Worm (Caenorhabditis elegans): ENCODE measurements around the gene acp-5.

Gene acp-5

DNA sequence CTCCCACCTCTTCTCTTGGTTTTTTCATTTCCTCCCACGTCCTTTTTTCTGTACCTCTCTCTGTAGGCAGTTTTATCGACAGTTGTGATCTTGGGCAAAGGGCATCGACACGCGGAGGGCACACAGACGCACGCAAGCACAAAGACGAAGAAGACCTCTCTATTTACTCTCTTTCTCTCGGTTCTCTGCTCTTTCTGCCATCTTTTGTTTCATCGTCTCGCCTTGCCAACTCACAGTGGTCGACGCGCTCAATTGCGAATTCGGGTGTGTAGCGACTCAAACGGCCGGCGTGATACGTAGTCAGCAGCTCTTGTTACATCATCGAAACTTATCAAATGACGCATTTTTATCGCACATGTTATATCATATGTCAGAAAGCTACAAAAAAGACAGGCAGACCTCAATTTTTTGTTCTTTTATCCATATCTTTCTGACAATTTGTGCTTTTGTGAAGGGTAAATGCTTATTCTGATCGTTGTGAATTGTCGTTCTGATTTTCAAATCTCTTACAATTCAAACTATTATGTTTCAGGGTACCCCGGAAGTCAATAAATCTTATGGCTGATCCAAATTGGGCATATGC, 11.9 kb downstream of the acp-5 start, which contains the start of gene puf-9:
TSS of gene puf-9 (plus strand) at position 533 of the 583 bp plus-strand sequence.
- peak; percentile 56 for TF ChIP-seq unc-62 (GFP tag; optimal IDR thresholded peaks at IDR 0.05)

DNA sequence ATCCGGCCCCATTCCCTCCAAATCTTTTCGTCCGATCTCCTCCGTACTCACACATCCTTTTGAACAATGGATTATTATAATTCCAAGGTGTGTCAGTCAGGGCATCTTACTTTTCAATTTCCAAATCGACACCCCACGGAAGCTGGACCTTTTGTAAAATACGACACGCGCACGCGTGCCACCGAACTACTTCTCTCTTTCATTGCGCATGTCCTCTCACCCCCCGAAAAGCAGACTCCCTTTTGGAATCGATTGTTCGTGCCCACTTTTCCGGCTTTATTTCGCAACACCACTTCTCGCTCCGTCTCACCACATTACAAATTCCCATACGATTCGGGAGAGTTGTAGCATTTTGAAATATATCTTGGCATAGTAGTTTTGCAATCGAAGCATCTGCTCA, 18.0 kb downstream of the acp-5 start:
- no peak for TF ChIP-seq unc-62 (GFP tag; optimal IDR thresholded peaks at IDR 0.05)

DNA sequence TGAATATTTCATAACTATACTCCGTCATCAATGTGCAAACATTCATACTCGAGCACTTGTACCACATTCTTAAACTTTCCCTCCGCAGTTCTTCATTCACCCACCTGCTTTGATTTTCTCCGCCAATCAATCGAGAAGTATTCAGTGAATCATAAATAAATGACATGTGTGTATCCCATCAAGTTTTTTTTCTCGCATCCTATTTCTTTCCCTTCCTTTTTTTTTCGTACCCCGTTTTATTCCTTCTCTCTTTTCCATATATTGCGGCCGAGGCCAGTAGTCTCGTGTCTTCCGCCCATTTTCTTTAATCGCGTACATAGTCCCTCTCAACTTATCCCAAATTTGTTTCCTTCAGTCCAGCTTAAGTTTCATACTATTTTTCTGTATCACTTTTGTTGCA, 19.5 kb downstream of the acp-5 start, which contains the start of gene atat-2:
TSS of gene atat-2 (plus strand) at position 398 of the 400 bp plus-strand sequence.
- no peak for TF ChIP-seq unc-62 (GFP tag; optimal IDR thresholded peaks at IDR 0.05)

DNA sequence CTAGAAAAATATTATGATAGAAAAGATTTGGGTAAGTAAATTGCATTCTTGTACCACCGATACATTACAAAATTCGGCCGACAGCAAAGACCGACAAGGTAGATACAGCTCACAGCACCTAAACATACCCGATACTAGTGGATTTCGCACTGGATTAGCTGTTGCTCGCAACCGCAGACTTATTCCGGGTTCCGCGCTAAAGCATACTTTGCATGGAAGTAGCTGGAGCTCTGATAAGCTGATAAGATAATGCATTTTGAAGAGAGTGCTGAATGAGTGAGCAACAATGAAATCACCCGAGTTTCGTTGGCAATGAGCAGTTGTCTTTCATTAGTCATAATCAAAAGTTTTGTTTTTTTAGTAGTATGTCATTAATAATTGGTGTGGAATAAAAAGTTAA, 21.2 kb downstream of the acp-5 start:
- TF ChIP-seq unc-62 (GFP tag; optimal IDR thresholded peaks at IDR 0.05): no peak

DNA sequence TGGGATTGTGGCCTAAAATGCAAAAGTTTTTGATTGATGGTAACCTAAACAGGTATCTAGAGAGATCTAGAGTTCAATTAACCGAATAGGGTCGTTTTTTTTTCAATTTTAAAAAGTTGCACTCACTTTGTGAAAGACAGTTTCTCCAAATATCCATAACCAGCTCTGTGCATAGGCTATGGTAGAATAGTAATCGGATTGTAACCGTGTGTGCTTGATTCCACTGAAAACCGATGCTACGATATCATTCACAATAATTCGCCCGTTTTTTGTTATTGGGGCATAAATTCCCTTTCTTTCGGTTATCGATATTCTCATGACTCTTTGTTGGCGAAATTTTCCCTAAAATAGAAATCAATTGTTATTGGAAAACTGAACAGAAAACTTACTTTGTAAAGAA, 22.9 kb downstream of the acp-5 start:
- no peak for TF ChIP-seq unc-62 (GFP tag; optimal IDR thresholded peaks at IDR 0.05)

DNA sequence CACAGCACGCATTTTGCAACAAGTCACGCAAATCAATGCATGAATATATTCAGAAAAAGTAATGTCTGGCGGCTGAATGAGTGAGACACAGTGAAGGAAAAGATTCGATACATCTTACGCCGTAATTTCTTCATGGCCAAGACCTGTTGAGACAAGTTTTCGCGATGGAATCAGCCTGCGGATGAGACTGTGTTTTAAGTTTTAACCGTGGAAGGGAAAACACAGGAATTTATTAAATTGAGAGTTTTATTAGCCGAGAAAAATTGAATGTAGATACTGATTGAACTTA, 24.9 kb downstream of the acp-5 start, which contains the start of gene hog-1:
TSS of gene hog-1 (minus strand) at position 101 of the 289 bp plus-strand sequence.
- no peak for TF ChIP-seq unc-62 (GFP tag; optimal IDR thresholded peaks at IDR 0.05)

DNA sequence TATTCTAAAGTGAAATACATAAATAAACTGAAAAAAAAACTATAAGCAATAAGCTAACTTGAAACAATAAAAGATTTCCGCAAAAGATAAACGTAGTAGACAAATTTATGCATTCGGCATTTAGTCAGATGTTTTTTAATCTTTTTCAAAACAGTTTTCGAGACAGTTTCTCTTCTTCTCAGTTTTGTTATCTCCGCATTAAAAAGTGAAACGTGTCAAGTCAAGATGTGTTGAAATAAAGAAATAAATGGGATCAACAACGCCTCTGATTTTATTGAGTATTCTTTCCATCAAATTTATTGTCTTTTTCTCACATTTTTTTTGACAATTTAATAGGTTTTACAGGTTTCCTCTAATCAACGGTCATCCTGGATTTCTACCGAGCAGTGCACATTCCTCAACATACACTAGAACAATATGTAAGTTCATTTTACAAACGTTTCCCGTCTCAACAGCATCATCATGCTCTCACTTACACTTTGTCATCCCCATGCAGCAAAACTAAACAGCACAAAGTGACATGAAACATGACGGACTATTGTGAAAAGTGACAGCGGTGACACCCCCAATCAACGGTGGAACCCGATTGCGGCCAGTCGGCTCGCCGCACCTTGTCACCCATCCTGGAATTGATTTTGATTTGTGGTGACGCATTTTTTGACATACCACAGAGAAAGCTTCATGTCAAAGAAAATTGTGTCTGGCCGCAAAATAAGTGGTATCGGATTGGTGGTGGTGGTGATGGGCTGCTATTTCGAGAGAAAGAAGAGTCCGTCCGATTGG, 25.4 kb downstream of the acp-5 start:
- no peak for TF ChIP-seq unc-62 (GFP tag; optimal IDR thresholded peaks at IDR 0.05)

DNA sequence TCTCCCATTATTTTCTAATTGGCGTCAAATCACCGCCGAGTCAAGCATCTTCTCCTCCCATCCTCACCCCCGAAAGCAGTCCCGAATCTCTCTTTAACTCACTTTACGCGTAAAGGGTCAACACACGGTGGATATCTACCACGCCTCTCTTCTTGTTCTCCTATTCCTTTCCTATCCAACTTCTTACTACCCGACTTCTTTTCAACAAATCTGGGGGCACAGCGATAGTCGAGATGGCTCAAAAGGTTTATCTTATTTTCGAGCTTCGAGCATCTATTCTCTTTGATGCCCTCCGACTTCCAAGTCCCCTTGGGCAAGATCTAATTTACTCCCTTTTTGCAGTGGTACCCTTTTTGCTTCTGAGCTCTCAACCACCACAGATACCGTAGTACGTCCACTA, 29.9 kb downstream of the acp-5 start:
- no peak for TF ChIP-seq unc-62 (GFP tag; optimal IDR thresholded peaks at IDR 0.05)

DNA sequence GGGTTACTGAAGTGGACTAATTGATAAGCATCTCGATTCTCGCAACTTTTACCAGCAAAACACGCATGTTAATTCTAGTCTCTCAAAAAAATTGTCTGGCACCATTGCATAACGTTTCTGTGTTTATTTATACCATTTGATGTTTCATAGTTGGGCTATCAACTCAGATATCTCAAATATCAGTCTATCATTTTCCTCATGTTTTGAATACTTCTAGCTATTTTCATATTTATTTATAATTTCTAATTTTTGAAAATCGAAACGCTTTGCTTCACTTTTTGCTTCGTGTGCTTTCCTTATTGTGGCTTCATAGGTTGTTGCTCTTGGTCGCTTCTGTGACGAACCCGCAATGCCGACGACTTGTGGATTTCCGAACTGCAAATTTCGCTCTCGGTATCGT, 33.2 kb downstream of the acp-5 start, which contains the start of gene ctbp-1:
TSS of gene ctbp-1 (plus strand) at position 301 of the 400 bp plus-strand sequence.
- no peak for TF ChIP-seq unc-62 (GFP tag; optimal IDR thresholded peaks at IDR 0.05)

DNA sequence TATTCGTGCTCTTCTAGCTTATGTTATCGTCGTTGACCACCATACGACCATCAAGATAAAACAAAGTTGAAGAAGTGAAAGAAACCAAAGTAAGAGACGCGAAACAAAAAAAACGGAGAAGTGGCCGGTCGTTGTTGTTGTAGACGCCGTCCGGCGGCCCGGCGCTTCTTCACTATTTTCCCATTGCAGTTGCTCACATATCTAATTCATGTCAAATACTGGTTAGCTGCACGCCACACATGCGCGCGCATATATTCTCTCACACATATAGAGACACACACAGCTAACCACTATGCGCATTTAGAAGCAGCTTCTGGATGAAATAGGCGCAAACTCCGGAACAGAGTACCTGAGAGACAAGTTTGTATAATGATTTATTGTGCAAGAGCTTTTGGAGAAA, 38.8 kb downstream of the acp-5 start:
- no peak for TF ChIP-seq unc-62 (GFP tag; optimal IDR thresholded peaks at IDR 0.05)

DNA sequence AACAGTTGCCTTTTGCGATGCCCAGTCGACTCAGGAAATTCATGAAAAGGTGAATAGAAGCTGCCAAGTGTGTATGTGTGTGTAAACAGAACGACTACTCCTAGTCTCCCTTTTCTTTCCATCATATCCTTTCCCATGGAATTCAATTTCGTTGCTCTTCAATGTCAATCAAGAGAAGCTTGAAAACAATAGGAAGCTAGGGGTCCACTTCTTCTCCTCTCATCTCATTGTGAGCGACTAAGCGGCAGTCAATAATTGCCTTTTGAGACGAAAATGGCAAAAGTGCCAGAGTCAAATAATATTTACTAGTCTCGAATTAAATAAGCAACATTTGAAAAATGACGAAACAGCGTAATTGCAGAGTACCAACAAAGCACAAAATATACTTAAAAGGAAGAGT, 40.4 kb downstream of the acp-5 start:
- TF ChIP-seq unc-62 (GFP tag; optimal IDR thresholded peaks at IDR 0.05): no peak

DNA sequence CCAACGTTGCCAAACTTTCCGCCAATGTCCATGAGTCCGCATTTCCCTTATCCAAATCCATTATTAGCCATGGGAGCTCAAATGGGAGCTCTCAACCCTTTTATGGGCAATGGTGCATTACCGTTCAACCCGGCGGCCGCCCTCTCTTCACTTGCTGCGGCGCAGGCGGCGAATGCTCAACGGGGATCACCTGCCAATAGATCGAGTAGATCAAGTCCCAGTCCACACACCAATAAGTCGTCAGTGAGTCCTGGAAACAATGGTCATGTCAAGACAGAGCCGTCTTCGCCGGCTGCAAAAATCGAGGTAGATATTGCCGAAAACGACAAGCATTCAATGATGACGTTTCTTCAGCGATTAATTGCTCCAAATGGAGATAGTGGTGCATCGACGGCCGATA, 42.9 kb downstream of the acp-5 start:
- no peak for TF ChIP-seq unc-62 (GFP tag; optimal IDR thresholded peaks at IDR 0.05)

DNA sequence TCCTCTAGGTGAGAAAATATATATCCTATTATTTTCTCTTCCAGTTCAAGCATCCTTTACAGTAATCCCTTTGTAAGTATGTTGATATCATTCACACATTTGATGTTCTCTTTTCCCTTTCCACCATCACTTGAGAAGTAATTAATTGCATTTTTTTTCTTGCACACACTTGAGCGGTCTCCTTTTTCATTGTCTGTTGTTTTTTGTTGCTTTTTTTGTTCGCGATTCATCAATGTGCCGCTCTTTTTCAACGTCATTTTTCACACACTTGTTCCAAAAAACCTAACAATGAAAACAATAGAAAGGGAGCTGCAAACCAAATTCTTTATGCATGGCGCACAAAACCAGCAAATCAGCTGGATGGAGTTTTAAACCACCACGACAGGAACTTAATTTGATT, 46.3 kb downstream of the acp-5 start, which contains the start of gene F49E10.4:
TSS of gene F49E10.4 (plus strand) at position 301 of the 400 bp plus-strand sequence.
- no peak for TF ChIP-seq unc-62 (GFP tag; optimal IDR thresholded peaks at IDR 0.05)

DNA sequence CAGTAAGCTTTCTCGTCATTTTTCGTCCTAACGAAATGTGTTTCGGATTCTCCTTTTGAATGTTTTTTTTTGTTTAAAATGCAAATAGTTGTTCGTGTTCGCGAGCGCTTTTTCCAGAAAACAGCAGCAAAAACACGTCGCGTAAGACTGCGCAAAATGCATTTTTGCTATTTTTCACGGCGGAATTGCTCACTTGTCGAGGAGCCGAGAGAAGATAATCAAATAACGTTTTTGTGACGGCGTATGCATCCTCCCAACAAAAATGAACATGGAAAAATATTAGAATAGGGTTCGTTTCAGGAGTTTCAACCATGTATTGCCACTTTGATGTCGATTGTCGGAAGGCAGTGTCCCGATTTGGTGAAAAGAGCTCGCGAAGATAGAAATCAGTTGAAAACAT, 47.8 kb downstream of the acp-5 start:
- TF ChIP-seq unc-62 (GFP tag; optimal IDR thresholded peaks at IDR 0.05): no peak

Measured in whole organism, dauer.